Worm (Caenorhabditis elegans) whole organism, L2 larva: ENCODE measurements around the gene R11G1.11.

ENCODE experiments used
- ZK546.5 ChIP-seq: sonication (generic microtip); optimal IDR thresholded peaks from 2 replicates; lab custom pipeline; 2017; ENCODE audit warnings: missing biosample characterization, missing genetic modification characterization
- alr-1 ChIP-seq: fragments of 150-350 bp; optimal IDR thresholded peaks from 2 replicates; lab custom pipeline; 2014; ENCODE audit warnings: missing biosample characterization, missing genetic modification characterization
- blmp-1 ChIP-seq: sonication (generic microtip); optimal IDR thresholded peaks from 2 replicates; lab custom pipeline; 2017; ENCODE audit warnings: missing genetic modification characterization, mild to moderate bottlenecking, missing compliant biosample characterization, antibody characterized with exemption, moderate library complexity; ENCODE audit not compliant: insufficient read depth
- egl-27 ChIP-seq: sonication (generic microtip); optimal IDR thresholded peaks from 3 replicates; lab custom pipeline; 2017; ENCODE audit warnings: missing biosample characterization, missing genetic modification reagents, missing genetic modification characterization
- lin-39 ChIP-seq: fragments of 150-350 bp; optimal IDR thresholded peaks from 2 replicates; lab custom pipeline; 2014; ENCODE audit warnings: missing biosample characterization, missing genetic modification reagents, missing genetic modification characterization
- lsy-2 ChIP-seq, 2 experiments: fragments of 150-350 bp in 1 of 2; sonication (generic microtip) in 1 of 2; optimal IDR thresholded peaks; 2 replicates each; lab custom pipeline; 2014 to 2017; ENCODE audit warnings: missing biosample characterization in 2 of 2, missing genetic modification characterization in 2 of 2
- nhr-12 ChIP-seq: fragments of 150-350 bp; optimal IDR thresholded peaks from 2 replicates; lab custom pipeline; 2014; ENCODE audit warnings: missing biosample characterization, missing genetic modification characterization
- nhr-237 ChIP-seq: fragments of 150-350 bp; optimal IDR thresholded peaks from 2 replicates; lab custom pipeline; 2014; ENCODE audit warnings: missing biosample characterization, missing genetic modification characterization
- nhr-6 ChIP-seq: fragments of 150-350 bp; optimal IDR thresholded peaks from 2 replicates; lab custom pipeline; 2014; ENCODE audit warnings: missing biosample characterization, missing genetic modification characterization
- snpc-4 ChIP-seq: fragments of 150-350 bp; optimal IDR thresholded peaks from 2 replicates; lab custom pipeline; 2014; ENCODE audit warnings: missing biosample characterization, missing genetic modification characterization
- unc-39 ChIP-seq: fragments of 150-350 bp; optimal IDR thresholded peaks from 2 replicates; lab custom pipeline; 2014; ENCODE audit warnings: missing biosample characterization, missing genetic modification characterization
- unc-55 ChIP-seq: fragments of 150-350 bp; sonication (generic microtip); optimal IDR thresholded peaks from 3 replicates; lab custom pipeline; 2014; ENCODE audit warnings: missing biosample characterization, missing genetic modification reagents, missing genetic modification characterization
- ztf-11 ChIP-seq: sonication (generic microtip); optimal IDR thresholded peaks from 2 replicates; lab custom pipeline; 2017; ENCODE audit warnings: missing biosample characterization, missing genetic modification characterization
- ztf-4 ChIP-seq: fragments of 150-350 bp; optimal IDR thresholded peaks from 2 replicates; lab custom pipeline; 2014; ENCODE audit warnings: missing biosample characterization, missing genetic modification characterization

ce11 chrX:3628016-3628415 lies 26.7 kb upstream of the R11G1.11 start, which contains the start of gene vep-2:
- no peak for TF ChIP-seq alr-1 (tag; lab: Kevin White, UChicago)
- no peak for TF ChIP-seq egl-27 (tag; lab: Kevin White, UChicago)
- no peak for TF ChIP-seq unc-55 (GFP tag; lab: Kevin White, UChicago)
- TF ChIP-seq blmp-1: no peak
- no peak for TF ChIP-seq nhr-12 (tag; lab: Kevin White, UChicago)
- TF ChIP-seq lin-39 (tag; lab: Kevin White, UChicago): no peak
- TF ChIP-seq nhr-6 (tag; lab: Kevin White, UChicago): no peak
- no peak for TF ChIP-seq unc-39 (tag; lab: Kevin White, UChicago)
- no peak for TF ChIP-seq snpc-4 (tag; lab: Kevin White, UChicago)
- no peak for TF ChIP-seq nhr-237
- no peak for TF ChIP-seq lsy-2 (tag; optimal IDR thresholded peaks at IDR 0.05; lab: Kevin White, UChicago)
- TF ChIP-seq ztf-4 (tag; lab: Kevin White, UChicago): no peak
- TF ChIP-seq ZK546.5 (tag; lab: Kevin White, UChicago): no peak
- no peak for TF ChIP-seq ztf-11 (tag; lab: Kevin White, UChicago)
